Worm (Caenorhabditis elegans) whole organism, young adult: ENCODE data around the gene F56D6.13.

Experiments
- B0019.2 ChIP-seq: fragments of 200-800 bp; sonication (Bioruptor generic); conservative IDR thresholded peaks from 2 replicates; pipeline ENCODE4 v1.3.6; 2022; ENCODE audit warnings: missing genetic modification reagents, missing genetic modification characterization, missing compliant biosample characterization
- F23B12.7 ChIP-seq: sonication (generic microtip); optimal IDR thresholded peaks from 2 replicates; lab custom pipeline; 2017; ENCODE audit warnings: missing genetic modification characterization, mild to moderate bottlenecking, missing compliant biosample characterization, antibody characterized with exemption, moderate library complexity; ENCODE audit not compliant: insufficient read depth
- F33H1.4 ChIP-seq: fragments of 200-800 bp; sonication (Bioruptor generic); IDR thresholded peaks from 2 replicates; pipeline ENCODE4 v1.3.6; 2022; ENCODE audit warnings: missing genetic modification reagents, missing genetic modification characterization, missing compliant biosample characterization
- F49E8.2 ChIP-seq: sonication (generic microtip); optimal IDR thresholded peaks from 3 replicates; lab custom pipeline; 2017; ENCODE audit warnings: missing genetic modification characterization, mild to moderate bottlenecking, missing compliant biosample characterization, antibody characterized with exemption, moderate library complexity; ENCODE audit not compliant: insufficient read depth
- F52B5.7 ChIP-seq: sonication (generic microtip); optimal IDR thresholded peaks from 2 replicates; lab custom pipeline; 2016; ENCODE audit warnings: mild to moderate bottlenecking, missing genetic modification characterization, missing compliant biosample characterization
- K11D2.4 ChIP-seq: fragments of 200-800 bp; sonication (Bioruptor generic); IDR thresholded peaks from 2 replicates; pipeline ENCODE4 v1.3.6; 2022; ENCODE audit warnings: missing genetic modification reagents, missing genetic modification characterization, missing compliant biosample characterization
- Y53F4B.3 ChIP-seq: fragments of 200-800 bp; sonication (Bioruptor generic); IDR thresholded peaks from 2 replicates; pipeline ENCODE4 v1.3.6; 2022; ENCODE audit warnings: missing genetic modification reagents, missing genetic modification characterization, missing compliant biosample characterization
- Y79H2A.3 ChIP-seq: fragments of 200-800 bp; sonication (Bioruptor generic); conservative IDR thresholded peaks from 2 replicates; pipeline ENCODE4 v1.3.6; 2022; ENCODE audit warnings: missing genetic modification reagents, missing genetic modification characterization, missing compliant biosample characterization
- aptf-3 ChIP-seq: fragments of 200-800 bp; sonication (Bioruptor generic); IDR thresholded peaks from 2 replicates; pipeline ENCODE4 v1.3.6; 2022; ENCODE audit warnings: missing genetic modification characterization, missing compliant biosample characterization
- attf-5 ChIP-seq: fragments of 200-800 bp; sonication (Bioruptor generic); optimal IDR thresholded peaks from 2 replicates; lab custom pipeline; 2018; ENCODE audit warnings: mild to moderate bottlenecking, missing genetic modification characterization, missing compliant biosample characterization
- ceh-100 ChIP-seq: fragments of 200-800 bp; sonication (Bioruptor generic); IDR thresholded peaks from 2 replicates; pipeline ENCODE4 v1.3.6; 2022; ENCODE audit warnings: missing genetic modification reagents, missing genetic modification characterization, missing compliant biosample characterization
- die-1 ChIP-seq: sonication (generic microtip); optimal IDR thresholded peaks from 2 replicates; lab custom pipeline; 2016; ENCODE audit warnings: missing genotype, mild to moderate bottlenecking, missing genetic modification characterization, missing compliant biosample characterization
- dox-1 ChIP-seq: fragments of 200-800 bp; sonication (Bioruptor generic); IDR thresholded peaks from 2 replicates; pipeline ENCODE4 v1.3.6; 2022; ENCODE audit warnings: missing genetic modification reagents, missing genetic modification characterization, missing compliant biosample characterization
- egl-44 ChIP-seq: fragments of 200-800 bp; sonication (Bioruptor generic); IDR thresholded peaks from 2 replicates; pipeline ENCODE4 v1.3.6; 2022; ENCODE audit warnings: missing genetic modification reagents, missing genetic modification characterization, missing compliant biosample characterization
- egrh-3 ChIP-seq: fragments of 200-800 bp; sonication (Bioruptor generic); IDR thresholded peaks from 2 replicates; pipeline ENCODE4 v1.3.6; 2022; ENCODE audit warnings: missing genetic modification reagents, missing genetic modification characterization, missing compliant biosample characterization
- ets-4 ChIP-seq: fragments of 200-800 bp; sonication (Bioruptor generic); optimal IDR thresholded peaks from 2 replicates; lab custom pipeline; 2018; ENCODE audit warnings: mild to moderate bottlenecking, missing genetic modification characterization, missing compliant biosample characterization
- fkh-3 ChIP-seq: sonication (generic microtip); optimal IDR thresholded peaks from 2 replicates; lab custom pipeline; 2016; ENCODE audit warnings: mild to moderate bottlenecking, missing genetic modification characterization, missing compliant biosample characterization
- gei-17 ChIP-seq: fragments of 200-800 bp; sonication (Bioruptor generic); optimal IDR thresholded peaks from 2 replicates; lab custom pipeline; 2018; ENCODE audit warnings: mild to moderate bottlenecking, missing genetic modification characterization, missing compliant biosample characterization
- him-1 ChIP-seq: sonication (generic microtip); optimal IDR thresholded peaks from 2 replicates; lab custom pipeline; 2016; ENCODE audit warnings: missing genotype, missing genetic modification reagents, missing genetic modification characterization, missing compliant biosample characterization
- hmg-1.2 ChIP-seq: fragments of 200-800 bp; sonication (Bioruptor generic); IDR thresholded peaks from 2 replicates; pipeline ENCODE4 v1.3.6; 2022; ENCODE audit warnings: missing genetic modification reagents, missing genetic modification characterization, missing compliant biosample characterization
- hsf-1 ChIP-seq: fragments of 200-800 bp; sonication (Bioruptor generic); IDR thresholded peaks from 2 replicates; pipeline ENCODE4 v1.3.6; 2022; ENCODE audit warnings: missing genetic modification reagents, missing genetic modification characterization, missing compliant biosample characterization
- lin-26 ChIP-seq: fragments of 200-800 bp; sonication (Bioruptor generic); IDR thresholded peaks from 2 replicates; pipeline ENCODE4 v1.3.6; 2022; ENCODE audit warnings: missing genetic modification reagents, missing genetic modification characterization, missing compliant biosample characterization
- lin-35 ChIP-seq, 3 experiments: fragments of 150-350 bp in 2 of 3; sonication (generic microtip) in 1 of 3; optimal IDR thresholded peaks; 2 replicates each; lab custom pipeline; 2014 to 2018; ENCODE audit warnings: missing biosample characterization in 3 of 3, missing genetic modification characterization in 3 of 3, missing genetic modification reagents in 3 of 3
- lin-40 ChIP-seq: sonication (generic microtip); optimal IDR thresholded peaks from 2 replicates; lab custom pipeline; 2016; ENCODE audit warnings: missing genetic modification characterization, mild to moderate bottlenecking, missing compliant biosample characterization, missing genotype, missing genetic modification reagents
- lir-1 ChIP-seq: fragments of 200-800 bp; sonication (Bioruptor generic); conservative IDR thresholded peaks from 2 replicates; pipeline ENCODE4 v1.3.6; 2022; ENCODE audit warnings: missing genetic modification reagents, missing genetic modification characterization, missing compliant biosample characterization
- madf-10 ChIP-seq: sonication (generic microtip); optimal IDR thresholded peaks from 2 replicates; lab custom pipeline; 2016; ENCODE audit warnings: mild to moderate bottlenecking, missing genetic modification characterization, missing compliant biosample characterization
- madf-6 ChIP-seq: fragments of 200-800 bp; sonication (Bioruptor generic); IDR thresholded peaks from 2 replicates; pipeline ENCODE4 v1.3.6; 2022; ENCODE audit warnings: missing genetic modification reagents, missing genetic modification characterization, missing compliant biosample characterization
- mcd-1 ChIP-seq: fragments of 200-800 bp; sonication (Bioruptor generic); IDR thresholded peaks from 2 replicates; pipeline ENCODE4 v1.3.6; 2022; ENCODE audit warnings: missing genetic modification reagents, missing genetic modification characterization, missing compliant biosample characterization
- mxl-1 ChIP-seq: sonication (generic microtip); optimal IDR thresholded peaks from 2 replicates; lab custom pipeline; 2016; ENCODE audit warnings: missing genetic modification characterization, missing compliant biosample characterization
- nfya-1 ChIP-seq: sonication (generic microtip); optimal IDR thresholded peaks from 2 replicates; lab custom pipeline; 2017; ENCODE audit warnings: antibody characterized with exemption, missing compliant biosample characterization, missing genetic modification characterization, borderline replicate concordance; ENCODE audit not compliant: insufficient read depth
- nfya-2 ChIP-seq: fragments of 200-800 bp; sonication (Bioruptor generic); IDR thresholded peaks from 2 replicates; pipeline ENCODE4 v1.3.6; 2022; ENCODE audit warnings: missing genetic modification reagents, missing genetic modification characterization, missing compliant biosample characterization
- nhr-179 ChIP-seq: sonication (generic microtip); optimal IDR thresholded peaks from 2 replicates; lab custom pipeline; 2016; ENCODE audit warnings: mild to moderate bottlenecking, missing genetic modification characterization, missing compliant biosample characterization
- nhr-80 ChIP-seq: sonication (generic microtip); optimal IDR thresholded peaks from 2 replicates; lab custom pipeline; 2016; ENCODE audit warnings: missing genetic modification characterization, missing compliant biosample characterization
- nhr-90 ChIP-seq: sonication (generic microtip); optimal IDR thresholded peaks from 2 replicates; lab custom pipeline; 2016; ENCODE audit warnings: missing genotype, mild to moderate bottlenecking, missing genetic modification characterization, missing compliant biosample characterization
- pha-4 ChIP-seq: fragments of 150-350 bp; sonication (generic microtip); optimal IDR thresholded peaks from 2 replicates; lab custom pipeline; 2014; ENCODE audit warnings: missing biosample characterization, missing genetic modification reagents, missing genetic modification characterization
- repo-1 ChIP-seq: sonication (generic microtip); optimal IDR thresholded peaks from 2 replicates; lab custom pipeline; 2017; ENCODE audit warnings: mild to moderate bottlenecking, missing genetic modification characterization, missing compliant biosample characterization
- rpc-1 ChIP-seq, 2 experiments: fragments of 150-350 bp in 1 of 2; sonication (generic microtip) in 1 of 2; optimal IDR thresholded peaks; 2 replicates each; lab custom pipeline; 2014 to 2018; ENCODE audit warnings: missing biosample characterization in 1 of 2, missing genetic modification characterization in 1 of 2, missing genetic modification reagents in 1 of 2, missing genotype in 1 of 2
- somi-1 ChIP-seq: fragments of 200-800 bp; sonication (Bioruptor generic); optimal IDR thresholded peaks from 2 replicates; lab custom pipeline; 2018; ENCODE audit warnings: mild to moderate bottlenecking, missing genetic modification characterization, missing compliant biosample characterization
- unc-62 ChIP-seq: fragments of 150-350 bp; optimal IDR thresholded peaks from 2 replicates; lab custom pipeline; 2014; ENCODE audit warnings: missing biosample characterization, missing genetic modification reagents, missing genetic modification characterization
- xnd-1 ChIP-seq: sonication (generic microtip); optimal IDR thresholded peaks from 2 replicates; lab custom pipeline; 2016; ENCODE audit warnings: missing genotype, missing genetic modification reagents, missing genetic modification characterization, missing compliant biosample characterization

F56D6.13 gene

ce11 chrIV:3875260-3875659 is 34.0 kb upstream of the F56D6.13 start (continued):
- TF ChIP-seq attf-5 (GFP tag; lab: Kevin White, UChicago) (peak; percentile 5), madf-6 (GFP tag; lab: Robert Waterston, UW) (no peak), egrh-3 (GFP tag; lab: Robert Waterston, UW) (peak; percentile 24; the same call in 1 of the 2 replicates), somi-1 (no peak), unc-62 (GFP tag; lab: Kevin White, UChicago) (no peak), nhr-80 (tag; lab: Kevin White, UChicago) (peak; percentile 39), hsf-1 (GFP tag; lab: Robert Waterston, UW) (no peak), lin-35 (GFP tag; optimal IDR thresholded peaks at IDR 0.05; lab: Kevin White, UChicago) (peak in 1 of 3 experiments; percentile 37), F49E8.2 (tag; lab: Kevin White, UChicago) (no peak), fkh-3 (tag; lab: Kevin White, UChicago) (no peak), Y53F4B.3 (GFP tag; lab: Robert Waterston, UW) (no peak), hmg-1.2 (GFP tag; lab: Robert Waterston, UW) (peak; percentile 39; the same call in 1 of the 2 replicates), nhr-179 (tag; lab: Kevin White, UChicago) (no peak), dox-1 (peak; percentile 49), lin-40 (tag; lab: Kevin White, UChicago) (no peak), rpc-1 (optimal IDR thresholded peaks at IDR 0.05; lab: Kevin White, UChicago) (no peak), rpc-1 (tag; optimal IDR thresholded peaks at IDR 0.05; lab: Kevin White, UChicago) (no peak), repo-1 (tag; lab: Kevin White, UChicago) (no peak), mxl-1 (tag; lab: Kevin White, UChicago) (no peak), gei-17 (no peak), xnd-1 (tag; lab: Kevin White, UChicago) (no peak), Y79H2A.3 (GFP tag; lab: Robert Waterston, UW) (no peak), aptf-3 (no peak), lir-1 (GFP tag; lab: Robert Waterston, UW) (no peak), nfya-1 (tag; lab: Kevin White, UChicago) (no peak), F52B5.7 (tag; lab: Kevin White, UChicago) (no peak), egl-44 (GFP tag; lab: Robert Waterston, UW) (no peak), ets-4 (GFP tag; lab: Kevin White, UChicago) (no peak)

- TF ChIP-seq him-1 (no peak), F23B12.7 (tag; lab: Kevin White, UChicago) (no peak), B0019.2 (GFP tag; lab: Robert Waterston, UW) (no peak), F33H1.4 (no peak), K11D2.4 (GFP tag; lab: Robert Waterston, UW) (no peak), F52B5.7 (tag; lab: Kevin White, UChicago) (no peak), mcd-1 (GFP tag; lab: Robert Waterston, UW) (no peak), lin-26 (GFP tag; lab: Robert Waterston, UW) (no peak), ceh-100 (no peak), madf-10 (tag; lab: Kevin White, UChicago) (no peak), die-1 (tag; lab: Kevin White, UChicago) (no peak), egrh-3 (GFP tag; lab: Robert Waterston, UW) (no peak), madf-6 (GFP tag; lab: Robert Waterston, UW) (no peak), nhr-90 (tag; lab: Kevin White, UChicago) (no peak), nfya-2 (GFP tag; lab: Robert Waterston, UW) (no peak), pha-4 (tag; lab: Kevin White, UChicago) (no peak)
- TF ChIP-seq, all 124 proteins: peak for 0
These were observed 32.3 kb upstream of the F56D6.13 start for ce11 chrIV:3876955-3877354.
